Fruit fly (Drosophila melanogaster) whole organism, embryonic: Measurements from ENCODE around the gene PIG-Q.

Source experiments
- ATbp ChIP-seq: fragments of 200-800 bp; sonication (Bioruptor generic); optimal IDR thresholded peaks from 2 replicates; lab custom pipeline; 2017; ENCODE audit warnings: missing biosample characterization, mild to moderate bottlenecking, missing genetic modification characterization, missing genetic modification reagents
- Blimp-1 ChIP-seq: fragments of 200-800 bp; sonication (Bioruptor generic); optimal IDR thresholded peaks from 3 replicates; lab custom pipeline; 2018; ENCODE audit warnings: missing biosample characterization, missing genetic modification characterization, mild to moderate bottlenecking, moderate library complexity, missing genetic modification reagents
- BtbVII ChIP-seq: fragments of 200-800 bp; sonication (Bioruptor generic); optimal IDR thresholded peaks from 3 replicates; lab custom pipeline; 2017; ENCODE audit warnings: missing biosample characterization, mild to moderate bottlenecking, missing genetic modification characterization
- C15 ChIP-seq: fragments of 200-800 bp; sonication (Bioruptor generic); IDR thresholded peaks from 3 replicates; pipeline ENCODE4 v1.3.6; 2022; ENCODE audit warnings: missing biosample characterization, missing genetic modification characterization
- CG10267 ChIP-seq: fragments of 200-800 bp; sonication (Bioruptor generic); optimal IDR thresholded peaks from 2 replicates; lab custom pipeline; 2018; ENCODE audit warnings: missing biosample characterization, mild to moderate bottlenecking, missing genetic modification characterization, moderate library complexity
- CG10462 ChIP-seq: fragments of 200-800 bp; sonication (Bioruptor generic); optimal IDR thresholded peaks from 2 replicates; lab custom pipeline; 2016; ENCODE audit warnings: missing biosample characterization, missing genetic modification characterization
- CG11723 ChIP-seq: fragments of 200-800 bp; sonication (Bioruptor generic); optimal IDR thresholded peaks from 2 replicates; lab custom pipeline; 2017; ENCODE audit warnings: missing biosample characterization, mild to moderate bottlenecking, missing genetic modification characterization
- CG12104 ChIP-seq: fragments of 200-800 bp; sonication (Bioruptor generic); optimal IDR thresholded peaks from 3 replicates; lab custom pipeline; 2016; ENCODE audit warnings: missing biosample characterization, missing genetic modification characterization
- CG13624 ChIP-seq: fragments of 200-800 bp; sonication (Bioruptor generic); optimal IDR thresholded peaks from 2 replicates; lab custom pipeline; 2016; ENCODE audit warnings: missing biosample characterization, missing genetic modification characterization
- CG16813 ChIP-seq: fragments of 200-800 bp; sonication (Bioruptor generic); IDR thresholded peaks from 3 replicates; pipeline ENCODE4 v1.3.6; 2022; ENCODE audit warnings: missing biosample characterization, missing genetic modification characterization; ENCODE audit not compliant: partially characterized antibody
- CG17829 ChIP-seq: fragments of 200-800 bp; optimal IDR thresholded peaks from 2 replicates; lab custom pipeline; 2019; ENCODE audit warnings: missing biosample characterization, mild to moderate bottlenecking, missing genetic modification characterization, moderate library complexity
- CG18599 ChIP-seq: fragments of 200-800 bp; sonication (Bioruptor generic); optimal IDR thresholded peaks from 3 replicates; lab custom pipeline; 2017; ENCODE audit warnings: missing biosample characterization, missing genetic modification characterization, mild to moderate bottlenecking, moderate library complexity, missing genetic modification reagents
- CG34376 ChIP-seq: fragments of 200-800 bp; sonication (Bioruptor generic); optimal IDR thresholded peaks from 2 replicates; lab custom pipeline; 2018; ENCODE audit warnings: missing biosample characterization, mild to moderate bottlenecking, missing genetic modification characterization
- CG4404 ChIP-seq: fragments of 200-800 bp; sonication (Bioruptor generic); IDR thresholded peaks from 2 replicates; pipeline ENCODE4 v1.3.6; 2022; ENCODE audit warnings: missing biosample characterization, missing genetic modification characterization
- CG4617 ChIP-seq: fragments of 200-800 bp; sonication (Bioruptor generic); optimal IDR thresholded peaks from 3 replicates; lab custom pipeline; 2016; ENCODE audit warnings: missing biosample characterization, missing genetic modification characterization, borderline replicate concordance
- CG6689 ChIP-seq: fragments of 200-800 bp; sonication (Bioruptor generic); IDR thresholded peaks from 2 replicates; pipeline ENCODE4 v1.3.6; 2022; ENCODE audit warnings: missing biosample characterization, missing genetic modification characterization
- CG6791 ChIP-seq: fragments of 200-800 bp; sonication (Bioruptor generic); IDR thresholded peaks from 3 replicates; pipeline ENCODE4 v1.3.6; 2022; ENCODE audit warnings: missing biosample characterization, missing genetic modification characterization; ENCODE audit not compliant: partially characterized antibody
- CG6813 ChIP-seq: fragments of 200-800 bp; sonication (Bioruptor generic); optimal IDR thresholded peaks from 2 replicates; lab custom pipeline; 2017; ENCODE audit warnings: missing biosample characterization, missing genetic modification characterization, mild to moderate bottlenecking, moderate library complexity, missing genetic modification reagents
- CG7271 ChIP-seq: fragments of 200-800 bp; sonication (Bioruptor generic); optimal IDR thresholded peaks from 2 replicates; lab custom pipeline; 2018; ENCODE audit warnings: missing biosample characterization, mild to moderate bottlenecking, missing genetic modification characterization, moderate library complexity
- CG7556 ChIP-seq: fragments of 200-800 bp; sonication (Bioruptor generic); optimal IDR thresholded peaks from 2 replicates; lab custom pipeline; 2017; ENCODE audit warnings: missing biosample characterization, mild to moderate bottlenecking, missing genetic modification characterization
- CG8359 ChIP-seq: fragments of 200-800 bp; sonication (Bioruptor generic); optimal IDR thresholded peaks from 2 replicates; lab custom pipeline; 2017; ENCODE audit warnings: missing biosample characterization, mild to moderate bottlenecking, missing genetic modification characterization, borderline replicate concordance
- CG9609 ChIP-seq: fragments of 200-800 bp; sonication (Bioruptor generic); optimal IDR thresholded peaks from 3 replicates; lab custom pipeline; 2016; ENCODE audit warnings: missing biosample characterization, missing genetic modification characterization
- CG9932 ChIP-seq: fragments of 200-800 bp; sonication (Bioruptor generic); IDR thresholded peaks from 2 replicates; pipeline ENCODE4 v1.3.6; 2022; ENCODE audit warnings: missing biosample characterization, missing genetic modification characterization
- CHES-1-like ChIP-seq: fragments of 200-800 bp; sonication (Bioruptor generic); optimal IDR thresholded peaks from 2 replicates; lab custom pipeline; 2016; ENCODE audit warnings: missing biosample characterization, missing genetic modification characterization
- Dek ChIP-seq: fragments of 200-800 bp; sonication (Bioruptor generic); optimal IDR thresholded peaks from 3 replicates; lab custom pipeline; 2019; ENCODE audit warnings: missing biosample characterization, mild to moderate bottlenecking, missing genetic modification characterization, moderate library complexity
- Dfd ChIP-seq, 2 experiments: fragments of >200 bp; optimal IDR thresholded peaks; 2 replicates each; lab custom pipeline; 2017; ENCODE audit warnings: missing biosample characterization in 2 of 2, missing genetic modification characterization in 2 of 2
- Ets97D ChIP-seq: fragments of 200-800 bp; sonication (Bioruptor generic); optimal IDR thresholded peaks from 3 replicates; lab custom pipeline; 2016; ENCODE audit warnings: missing biosample characterization, missing genetic modification characterization
- Fer3 ChIP-seq: fragments of 200-800 bp; sonication (Bioruptor generic); optimal IDR thresholded peaks from 2 replicates; lab custom pipeline; 2018; ENCODE audit warnings: missing biosample characterization, mild to moderate bottlenecking, missing genetic modification characterization, moderate library complexity
- H15 ChIP-seq: fragments of 200-800 bp; sonication (Bioruptor generic); IDR thresholded peaks from 3 replicates; pipeline ENCODE4 v1.3.6; 2022; ENCODE audit warnings: missing biosample characterization, missing genetic modification characterization
- Nf-YC ChIP-seq: fragments of 200-800 bp; optimal IDR thresholded peaks from 3 replicates; lab custom pipeline; 2019; ENCODE audit warnings: missing biosample characterization, mild to moderate bottlenecking, missing genetic modification characterization, moderate library complexity
- Oli ChIP-seq: fragments of 200-800 bp; sonication (Bioruptor generic); optimal IDR thresholded peaks from 2 replicates; lab custom pipeline; 2018; ENCODE audit warnings: missing biosample characterization, mild to moderate bottlenecking, missing genetic modification characterization, moderate library complexity
- Sry-δ ChIP-seq: fragments of 200-800 bp; sonication (Bioruptor generic); optimal IDR thresholded peaks from 2 replicates; lab custom pipeline; 2016; ENCODE audit warnings: missing biosample characterization, missing genetic modification characterization
- Trl ChIP-seq, 3 experiments: fragments of >200 bp in 2 of 3; fragments of 200-800 bp in 1 of 3; sonication (Bioruptor generic) in 1 of 3; optimal IDR thresholded peaks; 2 replicates in 1 of 3; 3 replicates in 2 of 3; lab custom pipeline; 2016 to 2017; ENCODE audit warnings: missing biosample characterization in 1 of 3, missing genetic modification characterization in 1 of 3
- br ChIP-seq: fragments of >200 bp; optimal IDR thresholded peaks from 2 replicates; lab custom pipeline; 2017
- btn ChIP-seq: fragments of 200-800 bp; sonication (Bioruptor generic); optimal IDR thresholded peaks from 2 replicates; lab custom pipeline; 2016; ENCODE audit warnings: missing biosample characterization, missing genetic modification characterization
- crp ChIP-seq, 2 experiments: fragments of 200-800 bp; sonication (Bioruptor generic); optimal IDR thresholded peaks; 2 replicates in 1 of 2; 3 replicates in 1 of 2; lab custom pipeline; 2017; ENCODE audit warnings: missing biosample characterization in 2 of 2, missing genetic modification characterization in 2 of 2, mild to moderate bottlenecking in 1 of 2, moderate library complexity in 1 of 2
- esg ChIP-seq: fragments of 200-800 bp; sonication (Bioruptor generic); conservative IDR thresholded peaks from 2 replicates; pipeline ENCODE4 v1.3.6; 2022; ENCODE audit warnings: missing biosample characterization, missing genetic modification characterization
- fd96Cb ChIP-seq: fragments of 200-800 bp; sonication (Bioruptor generic); optimal IDR thresholded peaks from 2 replicates; lab custom pipeline; 2018; ENCODE audit warnings: missing biosample characterization, mild to moderate bottlenecking, missing genetic modification characterization, moderate library complexity
- ham ChIP-seq: fragments of 200-800 bp; sonication (Bioruptor generic); IDR thresholded peaks from 2 replicates; pipeline ENCODE4 v1.3.6; 2022; ENCODE audit warnings: missing biosample characterization, missing genetic modification characterization
- hb ChIP-seq: fragments of 200-800 bp; sonication (Bioruptor generic); IDR thresholded peaks from 3 replicates; pipeline ENCODE4 v1.3.6; 2022; ENCODE audit warnings: missing biosample characterization, missing genetic modification characterization; ENCODE audit not compliant: partially characterized antibody
- mam ChIP-seq: fragments of 200-800 bp; sonication (Bioruptor generic); optimal IDR thresholded peaks from 3 replicates; lab custom pipeline; 2016; ENCODE audit warnings: missing biosample characterization, missing genetic modification characterization
- sc ChIP-seq, 3 experiments: fragments of >200 bp in 2 of 3; fragments of 200-800 bp in 1 of 3; sonication (Bioruptor generic) in 1 of 3; optimal IDR thresholded peaks; 2 replicates in 2 of 3; 3 replicates in 1 of 3; lab custom pipeline; 2017; ENCODE audit warnings: mild to moderate bottlenecking in 1 of 3, missing biosample characterization in 1 of 3, missing genetic modification characterization in 1 of 3, missing genetic modification reagents in 1 of 3
- sim ChIP-seq: fragments of 200-800 bp; sonication (Bioruptor generic); IDR thresholded peaks from 2 replicates; pipeline ENCODE4 v1.3.6; 2022; ENCODE audit warnings: missing biosample characterization, missing genetic modification characterization
- slou ChIP-seq: fragments of 200-800 bp; sonication (Bioruptor generic); optimal IDR thresholded peaks from 3 replicates; lab custom pipeline; 2016; ENCODE audit warnings: missing biosample characterization, missing genetic modification characterization
- sna ChIP-seq: fragments of 200-800 bp; sonication (Bioruptor generic); IDR thresholded peaks from 2 replicates; pipeline ENCODE4 v1.3.6; 2022; ENCODE audit warnings: missing biosample characterization, missing genetic modification characterization; ENCODE audit not compliant: partially characterized antibody
- unc-4 ChIP-seq: fragments of 200-800 bp; sonication (Bioruptor generic); IDR thresholded peaks from 2 replicates; pipeline ENCODE4 v1.3.6; 2022; ENCODE audit warnings: missing biosample characterization, missing genetic modification characterization; ENCODE audit not compliant: partially characterized antibody

PIG-Q gene

dm6 chrX:16384843-16385726 lies 26.1 kb downstream of the PIG-Q start, which contains the start of the genes CG9992 and CG4239 (continued):
- TF ChIP-seq CG8359 (GFP tag; lab: Kevin White, UChicago) (no peak), fd96Cb (tag; lab: Kevin White, UChicago) (peak; percentile 61), Trl (optimal IDR thresholded peaks at IDR 0.05; lab: Kevin White, UChicago) (peak in 1 of 2 experiments; percentile 52), Trl (GFP tag; optimal IDR thresholded peaks at IDR 0.05; lab: Kevin White, UChicago) (peak; percentile 1), CG34376 (GFP tag; lab: Kevin White, UChicago) (no peak), hb (no peak), Ets97D (GFP tag; lab: Kevin White, UChicago) (peak; percentile 27), br (lab: Kevin White, UChicago) (no peak), CG17829 (tag; lab: Kevin White, UChicago) (peak; percentile 65), Sry-δ (peak; percentile 69), CG13624 (GFP tag; lab: Kevin White, UChicago) (no peak), sna (no peak), unc-4 (GFP tag; lab: Robert Waterston, UW) (peak; percentile 49), CG9932 (GFP tag; lab: Robert Waterston, UW) (peak; percentile 75), crp (GFP tag; optimal IDR thresholded peaks at IDR 0.05; lab: Kevin White, UChicago) (peak in 1 of 2 experiments; percentile 7), CG6813 (peak; percentile 6), Dfd (GFP tag; optimal IDR thresholded peaks at IDR 0.05; lab: Kevin White, UChicago) (peak in 1 of 2 experiments; percentile 57), CG9609 (GFP tag; lab: Kevin White, UChicago) (peak; percentile 48), esg (GFP tag; lab: Robert Waterston, UW) (peak; percentile 28; the same call in 1 of the 2 replicates), sim (GFP tag; lab: Robert Waterston, UW) (no peak), CG12104 (GFP tag; lab: Kevin White, UChicago) (peak; percentile 36), BtbVII (GFP tag; lab: Kevin White, UChicago) (no peak), sc (optimal IDR thresholded peaks at IDR 0.05; lab: Kevin White, UChicago) (no peak), sc (GFP tag; optimal IDR thresholded peaks at IDR 0.05; lab: Kevin White, UChicago) (no peak), btn (GFP tag; lab: Kevin White, UChicago) (no peak), CG4404 (GFP tag; lab: Robert Waterston, UW) (peak; percentile 70), ATbp (GFP tag; lab: Kevin White, UChicago) (peak; percentile 29), ham (GFP tag; lab: Robert Waterston, UW) (no peak), Dek (tag; lab: Kevin White, UChicago) (peak; percentile 39), CG16813 (GFP tag; lab: Robert Waterston, UW) (peak; percentile 75), Fer3 (tag; lab: Kevin White, UChicago) (peak; percentile 53), slou (GFP tag; lab: Kevin White, UChicago) (peak; percentile 60), Nf-YC (tag; lab: Kevin White, UChicago) (peak; percentile 53), CG4617 (GFP tag; lab: Kevin White, UChicago) (peak; percentile 59), CG7271 (tag; lab: Kevin White, UChicago) (peak; percentile 57), C15 (GFP tag; lab: Robert Waterston, UW) (no peak), CG10267 (tag; lab: Kevin White, UChicago) (peak; percentile 93), CG6689 (peak; percentile 29; the same call in 1 of the 2 replicates), CG6791 (GFP tag; lab: Robert Waterston, UW) (peak; percentile 71; the same call in 2 of the 3 replicates), Oli (tag; lab: Kevin White, UChicago) (peak; percentile 67), Blimp-1 (GFP tag; lab: Kevin White, UChicago) (peak; percentile 57), CG18599 (GFP tag; lab: Kevin White, UChicago) (peak; percentile 8), mam (GFP tag; lab: Kevin White, UChicago) (peak; percentile 61), CG7556 (GFP tag; lab: Kevin White, UChicago) (peak; percentile 4), H15 (GFP tag; lab: Robert Waterston, UW) (no peak), CG11723 (peak; percentile 22), CG10462 (GFP tag; lab: Kevin White, UChicago) (peak; percentile 26), CHES-1-like (GFP tag; lab: Kevin White, UChicago) (peak; percentile 57)
